Worm (Caenorhabditis elegans): ENCODE results near the gene F02A9.7.

- TF ChIP-seq nhr-11 (tag; optimal IDR thresholded peaks at IDR 0.05) (no peak), fkh-10 (GFP tag; optimal IDR thresholded peaks at IDR 0.05) (no peak), mxl-2 (GFP tag; conservative IDR thresholded peaks at IDR 0.05) (no peak), R02D3.7 (tag; optimal IDR thresholded peaks at IDR 0.05) (no peak), Y105C5A.15 (GFP tag; IDR thresholded peaks at IDR 0.05) (no peak), ceh-32 (tag; optimal IDR thresholded peaks at IDR 0.05; ENCODE audit: poor library complexity) (no peak), lin-13 (GFP tag; optimal IDR thresholded peaks at IDR 0.05) (no peak), fos-1 (tag; optimal IDR thresholded peaks at IDR 0.05) (no peak)
Measured at ce11 chrIII:9053263-9053662, 22.2 kb downstream of the F02A9.7 start.
